Worm (Caenorhabditis elegans): ENCODE results near the gene lmd-5.

ce11 chrV:7164210-7164609 lies 40.8 kb downstream of the lmd-5 start, which contains the start of gene srh-83:
- no peak for TF ChIP-seq ceh-36 (tag; optimal IDR thresholded peaks at IDR 0.05)
- no peak for TF ChIP-seq F13C5.2 (tag; optimal IDR thresholded peaks at IDR 0.05)
- no peak for TF ChIP-seq aly-1 (tag; optimal IDR thresholded peaks at IDR 0.05)
- no peak for TF ChIP-seq hmg-4 (GFP tag; optimal IDR thresholded peaks at IDR 0.05)
- no peak for TF ChIP-seq flt-1 (GFP tag; IDR thresholded peaks at IDR 0.05)
- TF ChIP-seq scrt-1 (GFP tag; IDR thresholded peaks at IDR 0.05) = no peak
- no peak for TF ChIP-seq ama-1 (optimal IDR thresholded peaks at IDR 0.05)
- TF ChIP-seq hnd-1 (tag; optimal IDR thresholded peaks at IDR 0.05) = no peak
- no peak for TF ChIP-seq sea-1 (GFP tag; conservative IDR thresholded peaks at IDR 0.05)
- no peak for TF ChIP-seq hmbx-1 (tag; optimal IDR thresholded peaks at IDR 0.05)
- no peak for TF ChIP-seq B0310.2 (tag; optimal IDR thresholded peaks at IDR 0.05)
- no peak for TF ChIP-seq tbx-37 (GFP tag; conservative IDR thresholded peaks at IDR 0.05)
- TF ChIP-seq ceh-13 (GFP tag; optimal IDR thresholded peaks at IDR 0.05) = no peak
- TF ChIP-seq ets-7 (tag; optimal IDR thresholded peaks at IDR 0.05) = no peak

Measured in whole organism, early embryonic.